Fruit fly (Drosophila melanogaster) S2 (cell line): Measurements from ENCODE around the gene Mpcp2.

ENCODE experiments used
- CG8478 ChIP-seq: fragments of >200 bp; optimal IDR thresholded peaks from 2 replicates; lab custom pipeline; 2018
- CTCF ChIP-seq, 2 experiments: fragments of >200 bp; optimal IDR thresholded peaks; 2 replicates each; lab custom pipeline; 2018

Gene Mpcp2

DNA sequence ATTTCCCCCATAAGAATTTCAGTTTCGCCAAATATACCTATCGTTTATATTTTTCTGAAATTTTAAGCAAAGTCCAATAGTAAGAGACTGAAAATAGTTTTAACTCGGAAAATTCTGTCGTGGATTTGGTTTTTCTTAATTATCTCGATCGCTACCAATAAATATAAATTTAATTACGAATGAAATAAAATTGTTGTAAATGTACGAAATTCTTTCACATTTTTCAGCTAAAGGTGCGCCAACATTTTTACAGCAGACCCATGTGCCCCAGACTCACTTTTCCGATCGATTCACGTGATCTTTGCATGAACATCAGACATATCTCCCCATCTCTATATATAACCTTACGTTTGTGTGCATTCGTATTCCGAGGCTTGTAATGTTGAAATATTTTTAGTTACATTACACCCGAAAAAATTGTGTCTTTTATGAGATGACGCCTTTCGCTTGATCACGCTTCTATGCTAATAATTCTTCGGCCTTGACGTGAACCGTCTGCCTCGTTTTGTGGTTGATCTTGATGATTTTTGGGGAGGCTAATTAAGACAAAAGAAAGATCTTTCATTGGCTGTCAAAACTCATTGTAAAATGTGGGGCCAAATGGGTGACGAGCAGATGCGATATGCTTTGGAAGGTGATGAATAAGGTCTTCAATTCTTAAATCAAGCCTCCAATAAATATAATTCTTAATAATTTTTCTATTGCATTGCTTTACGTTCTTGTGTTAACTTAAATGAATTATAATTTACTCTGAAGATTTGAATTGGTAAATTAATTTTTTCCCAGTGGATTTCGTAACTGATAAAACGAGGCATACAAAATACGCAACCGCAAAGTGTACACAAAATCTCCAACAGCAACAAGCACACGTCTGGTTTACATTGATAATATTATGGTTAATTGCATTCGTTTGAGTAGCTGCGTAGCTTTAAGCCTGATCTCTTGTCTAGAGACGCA lies 7.8 kb downstream of the Mpcp2 start:
- TF ChIP-seq CTCF (optimal IDR thresholded peaks at IDR 0.05; lab: Kevin White, UChicago) (no peak), CG8478 (lab: Kevin White, UChicago) (no peak)

DNA sequence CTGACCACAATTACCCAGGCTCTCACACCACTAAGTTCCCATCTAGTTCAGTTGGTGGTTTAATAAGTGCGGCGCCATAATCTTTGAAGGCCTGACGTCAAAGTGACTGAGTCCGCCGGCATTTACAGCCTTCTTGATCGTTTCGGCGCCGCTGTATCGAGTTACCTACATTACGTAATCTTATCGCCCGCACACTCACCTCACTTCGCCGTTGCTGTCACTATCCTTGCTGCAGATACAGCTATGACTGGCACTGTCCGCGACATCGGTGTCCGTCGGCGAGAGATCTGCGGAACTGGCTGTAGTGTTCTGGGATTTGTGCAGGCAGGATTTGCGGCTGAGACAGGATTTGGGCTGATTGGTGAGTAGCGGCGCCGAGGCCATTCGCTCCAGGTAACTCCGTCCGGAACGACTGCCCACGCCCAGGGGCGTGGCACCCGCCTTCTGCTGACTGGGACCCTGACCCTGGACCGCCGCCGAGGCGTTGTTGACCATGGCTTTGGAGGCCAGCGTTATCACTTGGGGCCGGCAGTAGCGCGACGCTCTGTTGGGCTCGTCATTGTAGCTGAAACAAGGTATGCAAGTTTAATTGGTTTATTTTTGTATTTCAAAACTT lies 9.6 kb downstream of the Mpcp2 start:
- TF ChIP-seq CG8478 (lab: Kevin White, UChicago) = no peak
- TF ChIP-seq CTCF (optimal IDR thresholded peaks at IDR 0.05; lab: Kevin White, UChicago) = no peak

DNA sequence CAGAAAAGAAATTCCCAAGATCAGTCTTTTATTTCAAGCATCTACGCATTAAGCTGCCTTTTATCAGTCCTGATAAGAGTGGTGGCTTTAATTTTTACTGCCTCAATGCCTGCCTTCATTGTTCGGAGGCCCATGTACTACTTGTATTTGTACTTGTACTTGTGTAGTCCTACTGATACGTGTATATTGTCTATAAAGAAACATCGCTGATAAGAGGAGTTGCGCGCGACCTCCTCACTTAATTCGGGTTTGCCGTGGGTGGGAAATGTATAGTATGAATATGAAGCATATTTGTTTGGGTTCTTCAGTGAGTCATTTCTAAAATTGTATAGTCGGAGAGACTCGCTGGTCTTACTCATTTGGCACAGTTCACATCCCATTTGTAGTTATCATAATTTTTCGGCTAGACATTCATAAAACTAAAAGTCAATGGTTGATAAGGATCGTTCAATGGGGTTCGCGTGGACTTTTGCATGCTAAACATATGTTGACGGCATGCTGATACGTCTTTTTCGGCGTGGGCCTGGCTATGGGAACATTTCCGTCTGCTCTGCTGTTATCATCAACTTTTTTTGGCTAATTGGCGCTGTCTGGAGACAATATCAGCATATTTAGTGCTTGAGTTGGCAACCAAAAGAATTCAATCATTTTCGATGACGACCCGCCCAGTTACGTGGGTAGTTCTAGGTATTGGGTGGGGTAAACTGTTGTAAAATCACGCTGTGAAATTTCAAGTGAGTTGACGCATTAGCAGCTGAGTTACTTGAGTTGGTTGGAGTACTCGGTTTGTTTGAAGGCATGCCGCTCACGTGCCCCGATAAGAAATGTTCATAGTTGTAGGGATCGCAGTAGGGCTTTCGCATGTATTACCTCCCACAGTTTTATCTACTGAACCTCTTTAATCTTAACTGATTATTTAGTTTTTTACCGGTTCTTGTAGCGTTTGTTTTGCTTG lies 10.6 kb downstream of the Mpcp2 start:
- TF ChIP-seq CTCF (optimal IDR thresholded peaks at IDR 0.05; lab: Kevin White, UChicago) (no peak), CG8478 (lab: Kevin White, UChicago) (no peak)

DNA sequence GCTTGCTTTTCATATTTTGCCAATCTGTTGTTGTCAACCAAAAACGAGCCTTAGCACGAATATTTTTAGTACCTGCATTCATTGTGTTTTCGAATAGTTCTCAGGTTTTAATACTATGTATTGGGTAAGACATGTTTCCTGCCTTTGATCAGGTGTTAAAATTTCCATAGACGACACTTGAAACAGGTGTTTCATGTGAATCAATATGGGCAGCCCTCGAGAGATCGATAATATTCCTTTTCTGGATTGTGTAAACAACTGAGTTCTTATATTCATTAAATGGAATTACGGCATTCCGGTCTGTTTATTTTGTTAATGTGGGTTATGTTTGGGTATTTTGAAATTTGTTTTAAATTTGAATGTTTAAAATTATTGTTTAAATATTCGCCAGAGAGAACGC lies 11.8 kb downstream of the Mpcp2 start:
- TF ChIP-seq CTCF (optimal IDR thresholded peaks at IDR 0.05; lab: Kevin White, UChicago) (no peak), CG8478 (lab: Kevin White, UChicago) (no peak)

DNA sequence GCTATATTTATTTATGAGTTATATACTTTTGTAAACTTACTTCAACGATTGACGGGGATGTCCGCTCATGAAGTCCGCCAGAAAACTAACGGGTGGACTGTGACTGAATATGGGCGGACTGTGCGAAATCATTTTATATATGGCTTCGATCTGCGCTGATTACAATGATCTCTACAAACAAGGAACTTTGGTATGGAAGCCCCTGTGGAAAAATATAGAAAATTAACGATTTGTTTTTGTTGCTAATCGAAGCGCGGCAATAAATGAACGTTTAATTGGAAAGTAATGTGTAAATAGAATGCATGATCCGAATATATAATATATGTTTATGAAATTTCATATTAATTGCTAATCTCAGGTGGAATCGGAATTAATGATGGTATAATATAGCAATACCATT lies 12.5 kb downstream of the Mpcp2 start:
- TF ChIP-seq CG8478 (lab: Kevin White, UChicago) = no peak
- no peak for TF ChIP-seq CTCF (optimal IDR thresholded peaks at IDR 0.05; lab: Kevin White, UChicago)

DNA sequence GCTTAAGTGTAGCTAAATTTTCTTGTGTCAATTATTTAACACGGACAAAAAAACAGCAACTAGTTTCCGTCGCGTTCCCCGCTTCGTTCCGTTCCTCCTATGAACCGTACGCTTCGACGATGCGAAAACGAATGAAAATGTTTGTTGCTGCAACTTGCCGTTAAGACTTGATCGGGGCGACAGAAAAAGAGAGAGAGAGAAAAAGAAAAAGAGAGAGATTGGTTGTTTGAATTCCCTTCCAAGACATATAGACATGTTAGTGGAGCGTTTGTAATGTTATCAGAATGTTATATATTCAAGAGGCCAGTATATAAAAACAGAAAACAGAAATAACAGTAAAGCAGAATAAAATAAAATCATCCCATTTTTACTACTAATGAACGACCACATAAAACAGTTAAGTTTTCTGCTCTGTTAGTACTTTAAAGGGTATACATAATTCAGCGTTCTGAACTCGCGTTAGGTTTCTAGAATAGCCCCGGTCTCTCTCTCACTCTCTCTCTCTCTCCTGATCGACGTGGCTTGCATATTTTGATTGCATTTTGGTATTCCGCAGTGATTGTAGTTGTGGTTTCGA lies 13.5 kb downstream of the Mpcp2 start, which contains the start of gene Gbs-70E:
TSS of gene Gbs-70E (minus strand) at position 137 of the 577 bp plus-strand sequence.
- TF ChIP-seq CTCF (optimal IDR thresholded peaks at IDR 0.05; lab: Kevin White, UChicago) (no peak), CG8478 (lab: Kevin White, UChicago) (no peak)

DNA sequence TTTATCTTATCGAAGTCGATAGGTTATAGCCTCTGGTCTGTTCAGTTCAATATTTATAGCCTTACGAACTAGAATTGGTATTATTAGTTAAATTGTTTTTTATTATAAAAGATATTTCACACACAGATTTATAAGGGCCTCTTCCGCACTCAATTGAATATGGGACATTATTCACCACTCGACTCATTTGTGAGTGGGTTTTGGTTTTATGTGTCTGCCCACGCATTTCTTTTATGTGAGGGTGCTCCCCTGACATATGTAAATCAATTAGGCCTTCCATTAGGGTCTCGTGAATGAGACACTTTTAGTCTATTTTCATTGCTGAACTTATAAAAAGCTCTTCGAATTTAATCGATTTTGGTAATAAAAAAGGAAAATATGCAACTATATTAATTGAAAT lies 14.2 kb downstream of the Mpcp2 start:
- TF ChIP-seq CG8478 (lab: Kevin White, UChicago) (no peak), CTCF (optimal IDR thresholded peaks at IDR 0.05; lab: Kevin White, UChicago) (no peak)

DNA sequence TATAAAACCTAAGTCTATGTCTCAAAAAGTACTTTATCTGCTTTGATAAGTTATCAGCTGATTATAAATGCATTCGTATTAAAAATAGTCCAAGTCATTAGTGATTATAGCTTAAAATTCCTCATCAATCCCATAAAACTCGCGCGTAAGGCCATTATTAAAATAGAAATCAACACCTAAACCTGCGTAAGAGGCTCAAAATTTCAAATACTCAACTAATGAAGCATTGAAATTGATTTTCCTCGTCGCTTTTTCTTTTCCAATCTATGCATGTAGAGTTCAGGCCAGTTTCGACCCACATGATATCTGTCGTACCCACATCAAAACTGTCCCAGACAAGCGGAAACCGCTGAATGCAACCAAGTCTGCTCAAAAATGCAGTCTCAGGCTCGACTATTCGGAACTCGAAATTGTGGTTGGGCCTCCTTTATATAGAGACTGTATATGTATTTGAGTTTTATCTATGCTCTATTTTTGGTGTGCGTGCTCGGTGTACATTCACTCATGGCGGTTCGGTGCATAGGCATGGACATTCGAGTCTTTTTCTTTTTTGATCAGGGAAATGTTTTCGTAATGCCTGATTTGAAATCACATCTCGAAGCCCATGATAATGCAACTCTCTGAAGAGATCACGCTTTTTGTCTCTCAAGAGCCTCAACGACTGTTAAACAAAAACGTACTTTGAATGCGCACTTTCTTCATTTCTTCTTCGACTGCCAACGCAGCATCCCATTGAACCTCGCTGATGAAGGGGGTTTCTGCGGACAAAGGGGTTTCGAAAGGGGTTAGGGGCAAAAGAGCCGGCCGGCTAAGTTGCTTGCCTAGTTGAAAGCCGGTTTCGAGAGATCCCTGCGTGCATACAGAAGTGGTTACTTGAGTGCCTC lies 14.8 kb downstream of the Mpcp2 start:
- TF ChIP-seq CTCF (optimal IDR thresholded peaks at IDR 0.05; lab: Kevin White, UChicago) (no peak), CG8478 (lab: Kevin White, UChicago) (no peak)

DNA sequence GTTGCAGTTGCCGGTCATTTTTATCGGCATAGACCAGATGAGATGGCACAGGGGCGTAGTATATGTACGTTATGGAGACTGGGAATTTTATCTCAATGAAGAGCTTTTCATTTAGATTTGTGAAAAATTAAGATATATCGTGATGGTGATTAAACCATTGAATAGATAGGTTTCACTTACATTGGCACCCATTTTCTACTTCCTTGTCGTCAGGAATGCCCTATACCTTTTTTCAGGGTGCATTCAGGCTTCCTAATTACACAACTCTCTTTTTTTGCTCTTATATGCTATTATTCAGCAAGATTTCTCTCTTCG lies 15.4 kb downstream of the Mpcp2 start:
- no peak for TF ChIP-seq CTCF (optimal IDR thresholded peaks at IDR 0.05; lab: Kevin White, UChicago)
- no peak for TF ChIP-seq CG8478 (lab: Kevin White, UChicago)

DNA sequence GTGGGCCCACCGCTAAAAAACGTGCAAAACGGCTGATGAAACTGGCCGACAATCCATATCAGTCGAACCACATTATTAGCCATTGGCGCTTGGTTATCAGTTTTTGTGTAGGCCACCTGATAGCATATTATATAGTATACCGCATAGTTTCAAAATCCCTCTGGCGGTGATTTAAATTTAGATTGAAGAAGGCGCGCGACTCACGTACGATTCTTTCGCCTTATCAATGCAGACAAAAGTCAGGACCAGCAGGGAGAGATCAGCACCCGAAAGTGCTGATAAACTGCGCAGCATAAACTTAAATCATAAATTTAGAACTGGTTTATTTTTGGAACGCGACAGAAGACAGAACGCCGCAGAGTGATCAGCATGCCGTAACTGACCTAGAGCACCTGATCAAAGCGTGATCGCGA lies 16.4 kb downstream of the Mpcp2 start:
- TF ChIP-seq CG8478 (lab: Kevin White, UChicago) = no peak
- TF ChIP-seq CTCF (optimal IDR thresholded peaks at IDR 0.05; lab: Kevin White, UChicago) = no peak

DNA sequence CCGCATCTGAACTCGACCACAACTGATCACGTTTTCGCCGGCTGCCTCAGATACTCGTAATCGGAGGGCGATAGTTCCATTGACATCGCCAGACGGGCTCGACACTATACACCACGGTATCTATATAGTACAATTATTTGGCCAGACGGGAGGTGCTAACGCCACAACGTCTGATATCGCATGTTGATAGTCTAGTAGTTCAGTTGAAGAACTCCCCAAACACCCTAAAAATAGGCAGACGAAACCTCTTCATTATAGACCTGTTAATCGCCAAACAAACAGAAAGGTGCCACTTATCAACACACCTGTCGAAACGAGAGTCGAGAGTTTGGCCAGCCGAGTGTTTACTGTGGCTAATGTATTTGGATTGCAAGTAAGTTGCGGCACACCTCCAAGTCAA lies 17.6 kb downstream of the Mpcp2 start:
- TF ChIP-seq CTCF (optimal IDR thresholded peaks at IDR 0.05; lab: Kevin White, UChicago) (no peak), CG8478 (lab: Kevin White, UChicago) (no peak)

DNA sequence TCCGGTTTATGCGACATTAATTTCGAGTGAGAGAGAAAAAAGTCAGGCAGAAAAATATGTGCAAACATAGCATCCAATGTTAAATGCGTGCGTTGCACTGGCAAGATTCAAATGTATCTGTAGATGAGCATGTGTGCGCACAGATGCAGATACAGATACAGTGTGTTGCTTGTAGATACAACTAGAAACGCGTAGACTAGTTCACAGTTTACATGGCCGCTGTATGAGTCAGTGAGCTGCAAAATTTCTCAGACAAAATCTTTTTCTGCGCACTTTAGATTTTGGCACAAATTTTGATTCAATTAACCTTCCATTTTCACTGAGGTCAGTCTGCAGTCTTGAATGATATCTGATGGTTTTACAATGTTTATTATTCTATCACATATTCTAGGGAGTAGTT lies 18.7 kb downstream of the Mpcp2 start:
- no peak for TF ChIP-seq CTCF (optimal IDR thresholded peaks at IDR 0.05; lab: Kevin White, UChicago)
- no peak for TF ChIP-seq CG8478 (lab: Kevin White, UChicago)
